Fruit fly (Drosophila melanogaster) whole organism, embryonic: ENCODE results near the gene Sec63.

Experiments used
- Ada2b ChIP-seq: fragments of 200-800 bp; sonication (Bioruptor generic); IDR thresholded peaks from 2 replicates; pipeline ENCODE4 v1.3.6; 2022; ENCODE audit warnings: missing biosample characterization, missing genetic modification characterization
- Antp ChIP-seq: fragments of 200-800 bp; sonication (Bioruptor generic); optimal IDR thresholded peaks from 3 replicates; lab custom pipeline; 2016; ENCODE audit warnings: missing biosample characterization, missing genetic modification characterization
- CG1024 ChIP-seq: fragments of 200-800 bp; sonication (Bioruptor generic); IDR thresholded peaks from 2 replicates; pipeline ENCODE4 v1.3.6; 2022; ENCODE audit warnings: missing biosample characterization, missing genetic modification characterization
- CG10274 ChIP-seq: fragments of 200-800 bp; sonication (Bioruptor generic); optimal IDR thresholded peaks from 3 replicates; lab custom pipeline; 2017; ENCODE audit warnings: missing biosample characterization, mild to moderate bottlenecking, missing genetic modification characterization
- CG10979 ChIP-seq: fragments of 200-800 bp; sonication (Bioruptor generic); optimal IDR thresholded peaks from 2 replicates; lab custom pipeline; 2018; ENCODE audit warnings: missing biosample characterization, mild to moderate bottlenecking, missing genetic modification characterization, moderate library complexity
- CG13624 ChIP-seq: fragments of 200-800 bp; sonication (Bioruptor generic); optimal IDR thresholded peaks from 2 replicates; lab custom pipeline; 2016; ENCODE audit warnings: missing biosample characterization, missing genetic modification characterization
- CG14860 ChIP-seq: fragments of 200-800 bp; sonication (Bioruptor generic); IDR thresholded peaks from 3 replicates; pipeline ENCODE4 v1.3.6; 2022; ENCODE audit warnings: missing biosample characterization, missing genetic modification characterization; ENCODE audit not compliant: partially characterized antibody
- CG1529 ChIP-seq: fragments of 200-800 bp; sonication (Bioruptor generic); optimal IDR thresholded peaks from 3 replicates; lab custom pipeline; 2018; ENCODE audit warnings: missing biosample characterization, missing genetic modification characterization
- CG15514 ChIP-seq: fragments of 200-800 bp; sonication (Bioruptor generic); optimal IDR thresholded peaks from 3 replicates; lab custom pipeline; 2017; ENCODE audit warnings: missing biosample characterization, missing genetic modification characterization, mild to moderate bottlenecking, moderate library complexity, missing genetic modification reagents
- CG1602 ChIP-seq: fragments of 200-800 bp; sonication (Bioruptor generic); optimal IDR thresholded peaks from 3 replicates; lab custom pipeline; 2016; ENCODE audit warnings: missing biosample characterization, missing genetic modification characterization
- CG1603 ChIP-seq: fragments of 200-800 bp; sonication (Bioruptor generic); optimal IDR thresholded peaks from 2 replicates; lab custom pipeline; 2019; ENCODE audit warnings: missing biosample characterization, mild to moderate bottlenecking, missing genetic modification characterization, moderate library complexity
- CG16813 ChIP-seq: fragments of 200-800 bp; sonication (Bioruptor generic); IDR thresholded peaks from 3 replicates; pipeline ENCODE4 v1.3.6; 2022; ENCODE audit warnings: missing biosample characterization, missing genetic modification characterization; ENCODE audit not compliant: partially characterized antibody
- CG16815 ChIP-seq: fragments of 200-800 bp; sonication (Bioruptor generic); optimal IDR thresholded peaks from 3 replicates; lab custom pipeline; 2017; ENCODE audit warnings: missing biosample characterization, mild to moderate bottlenecking, missing genetic modification characterization
- CG4730 ChIP-seq: fragments of 200-800 bp; sonication (Bioruptor generic); IDR thresholded peaks from 2 replicates; pipeline ENCODE4 v1.3.6; 2022; ENCODE audit warnings: missing biosample characterization, missing genetic modification characterization
- CG6683 ChIP-seq: fragments of 200-800 bp; sonication (Bioruptor generic); optimal IDR thresholded peaks from 2 replicates; lab custom pipeline; 2017; ENCODE audit warnings: missing biosample characterization, mild to moderate bottlenecking, missing genetic modification characterization, missing genetic modification reagents
- CG7357 ChIP-seq: fragments of 200-800 bp; sonication (Bioruptor generic); IDR thresholded peaks from 3 replicates; pipeline ENCODE4 v1.3.6; 2022; ENCODE audit warnings: missing biosample characterization, missing genetic modification characterization
- CG7556 ChIP-seq: fragments of 200-800 bp; sonication (Bioruptor generic); optimal IDR thresholded peaks from 2 replicates; lab custom pipeline; 2017; ENCODE audit warnings: missing biosample characterization, mild to moderate bottlenecking, missing genetic modification characterization
- CG8281 ChIP-seq: fragments of 200-800 bp; sonication (Bioruptor generic); optimal IDR thresholded peaks from 2 replicates; lab custom pipeline; 2018; ENCODE audit warnings: missing biosample characterization, mild to moderate bottlenecking, missing genetic modification characterization, moderate library complexity
- CG9215 ChIP-seq: fragments of 200-800 bp; sonication (Bioruptor generic); IDR thresholded peaks from 2 replicates; pipeline ENCODE4 v1.3.6; 2022; ENCODE audit warnings: missing biosample characterization, missing genetic modification characterization
- D19A ChIP-seq: fragments of 200-800 bp; optimal IDR thresholded peaks from 3 replicates; lab custom pipeline; 2019; ENCODE audit warnings: missing biosample characterization, mild to moderate bottlenecking, missing genetic modification characterization, moderate library complexity
- Dbx ChIP-seq: fragments of 200-800 bp; sonication (Bioruptor generic); IDR thresholded peaks from 3 replicates; pipeline ENCODE4 v1.3.6; 2022; ENCODE audit warnings: missing biosample characterization, missing genetic modification characterization
- Dek ChIP-seq: fragments of 200-800 bp; sonication (Bioruptor generic); optimal IDR thresholded peaks from 3 replicates; lab custom pipeline; 2019; ENCODE audit warnings: missing biosample characterization, mild to moderate bottlenecking, missing genetic modification characterization, moderate library complexity
- Dll ChIP-seq: fragments of 200-800 bp; sonication (Bioruptor generic); IDR thresholded peaks from 4 replicates; pipeline ENCODE4 v1.3.6; 2022; ENCODE audit warnings: missing biosample characterization, missing genetic modification characterization; ENCODE audit not compliant: partially characterized antibody
- Drgx ChIP-seq: fragments of 200-800 bp; sonication (Bioruptor generic); IDR thresholded peaks from 2 replicates; pipeline ENCODE4 v1.3.6; 2022; ENCODE audit warnings: missing biosample characterization, missing genetic modification characterization
- Elba2 ChIP-seq: fragments of 200-800 bp; sonication (Bioruptor generic); optimal IDR thresholded peaks from 3 replicates; lab custom pipeline; 2016; ENCODE audit warnings: missing biosample characterization, missing genetic modification characterization
- GATAe ChIP-seq: fragments of 200-800 bp; sonication (Bioruptor generic); conservative IDR thresholded peaks from 2 replicates; pipeline ENCODE4 v1.3.6; 2022; ENCODE audit warnings: missing biosample characterization, missing genetic modification characterization
- HLH4C ChIP-seq: fragments of 200-800 bp; sonication (Bioruptor generic); IDR thresholded peaks from 3 replicates; pipeline ENCODE4 v1.3.6; 2022; ENCODE audit warnings: missing biosample characterization, missing genetic modification characterization; ENCODE audit not compliant: partially characterized antibody
- MESR4 ChIP-seq: fragments of 200-800 bp; sonication (Bioruptor generic); optimal IDR thresholded peaks from 2 replicates; lab custom pipeline; 2018; ENCODE audit warnings: missing biosample characterization, mild to moderate bottlenecking, missing genetic modification characterization, moderate library complexity
- Poxn ChIP-seq: fragments of 200-800 bp; sonication (Bioruptor generic); IDR thresholded peaks from 2 replicates; pipeline ENCODE4 v1.3.6; 2022; ENCODE audit warnings: missing biosample characterization, missing genetic modification characterization
- Sry-β ChIP-seq: fragments of 200-800 bp; sonication (Bioruptor generic); optimal IDR thresholded peaks from 2 replicates; lab custom pipeline; 2018; ENCODE audit warnings: missing biosample characterization, mild to moderate bottlenecking, missing genetic modification characterization, moderate library complexity
- Taf1 ChIP-seq: fragments of 200-800 bp; sonication (Bioruptor generic); IDR thresholded peaks from 2 replicates; pipeline ENCODE4 v1.3.6; 2022; ENCODE audit warnings: missing biosample characterization, missing genetic modification characterization
- amos ChIP-seq: fragments of 200-800 bp; sonication (Bioruptor generic); IDR thresholded peaks from 2 replicates; pipeline ENCODE4 v1.3.6; 2022; ENCODE audit warnings: missing biosample characterization, missing genetic modification characterization; ENCODE audit not compliant: partially characterized antibody
- ap ChIP-seq: fragments of 200-800 bp; sonication (Bioruptor generic); IDR thresholded peaks from 2 replicates; pipeline ENCODE4 v1.3.6; 2022; ENCODE audit warnings: missing biosample characterization, missing genetic modification characterization
- bigmax ChIP-seq: fragments of 200-800 bp; sonication (Bioruptor generic); optimal IDR thresholded peaks from 2 replicates; lab custom pipeline; 2018; ENCODE audit warnings: missing biosample characterization, mild to moderate bottlenecking, missing genetic modification characterization
- br ChIP-seq: fragments of >200 bp; optimal IDR thresholded peaks from 2 replicates; lab custom pipeline; 2017
- bsh ChIP-seq, 2 experiments: fragments of 200-800 bp; sonication (Bioruptor generic); optimal IDR thresholded peaks; 2 replicates each; lab custom pipeline; 2017 to 2018; ENCODE audit warnings: mild to moderate bottlenecking in 2 of 2, missing biosample characterization in 2 of 2, missing genetic modification characterization in 2 of 2, moderate library complexity in 1 of 2
- chif ChIP-seq, 2 experiments: fragments of 200-800 bp; sonication (Bioruptor generic); optimal IDR thresholded peaks; 3 replicates each; lab custom pipeline; 2016; ENCODE audit warnings: missing biosample characterization in 2 of 2, missing genetic modification characterization in 2 of 2
- ems ChIP-seq: fragments of 200-800 bp; sonication (Bioruptor generic); optimal IDR thresholded peaks from 3 replicates; lab custom pipeline; 2016; ENCODE audit warnings: missing biosample characterization, missing genetic modification characterization
- jumu ChIP-seq: fragments of 200-800 bp; sonication (Bioruptor generic); optimal IDR thresholded peaks from 3 replicates; lab custom pipeline; 2016; ENCODE audit warnings: missing biosample characterization, missing genetic modification characterization
- lab ChIP-seq: fragments of 200-800 bp; sonication (Bioruptor generic); optimal IDR thresholded peaks from 3 replicates; lab custom pipeline; 2017; ENCODE audit warnings: missing biosample characterization, missing genetic modification characterization, mild to moderate bottlenecking, moderate library complexity, missing genetic modification reagents
- mirr ChIP-seq: fragments of 200-800 bp; sonication (Bioruptor generic); optimal IDR thresholded peaks from 3 replicates; lab custom pipeline; 2018; ENCODE audit warnings: missing biosample characterization, mild to moderate bottlenecking, missing genetic modification characterization
- nom ChIP-seq: fragments of 200-800 bp; sonication (Bioruptor generic); optimal IDR thresholded peaks from 2 replicates; lab custom pipeline; 2017; ENCODE audit warnings: missing biosample characterization, missing genetic modification characterization, mild to moderate bottlenecking, moderate library complexity, missing genetic modification reagents
- pan ChIP-seq, 4 experiments: fragments of >200 bp in 3 of 4; fragments of 200-800 bp in 1 of 4; sonication (Bioruptor generic) in 1 of 4; optimal IDR thresholded peaks in 3 of 4; IDR thresholded peaks in 1 of 4; 2 replicates each; pipeline versions ENCODE4 v1.3.6 to Lab custom; 2017 to 2022; ENCODE audit warnings: missing biosample characterization in 2 of 4, missing genetic modification characterization in 2 of 4, mixed read lengths in 1 of 4
- ranshi ChIP-seq: fragments of 200-800 bp; sonication (Bioruptor generic); IDR thresholded peaks from 2 replicates; pipeline ENCODE4 v1.3.6; 2022; ENCODE audit warnings: missing biosample characterization, missing genetic modification characterization
- tap ChIP-seq: fragments of 200-800 bp; optimal IDR thresholded peaks from 3 replicates; lab custom pipeline; 2019; ENCODE audit warnings: missing biosample characterization, mild to moderate bottlenecking, missing genetic modification characterization, moderate library complexity
- unc-4 ChIP-seq: fragments of 200-800 bp; sonication (Bioruptor generic); IDR thresholded peaks from 2 replicates; pipeline ENCODE4 v1.3.6; 2022; ENCODE audit warnings: missing biosample characterization, missing genetic modification characterization; ENCODE audit not compliant: partially characterized antibody
- zen2 ChIP-seq: fragments of 200-800 bp; sonication (Bioruptor generic); IDR thresholded peaks from 3 replicates; pipeline ENCODE4 v1.3.6; 2022; ENCODE audit warnings: missing biosample characterization, missing genetic modification characterization; ENCODE audit not compliant: partially characterized antibody

Gene Sec63

dm6 chr3L:7328567-7329253, 31.7 kb upstream of the Sec63 start, which contains the start of the genes mrva, CG42307 and mus312 (continued):
- TF ChIP-seq bsh (GFP tag; optimal IDR thresholded peaks at IDR 0.05; lab: Kevin White, UChicago) (peak in 1 of 2 experiments; percentile 92), Poxn (GFP tag; lab: Robert Waterston, UW) (peak; percentile 27; the same call in 1 of the 2 replicates), br (lab: Kevin White, UChicago) (no peak), Elba2 (peak; percentile 70), Taf1 (GFP tag; lab: Robert Waterston, UW) (peak; percentile 55), CG10274 (GFP tag; lab: Kevin White, UChicago) (no peak), CG7357 (GFP tag; lab: Robert Waterston, UW) (peak; percentile 79), CG1603 (tag; lab: Kevin White, UChicago) (no peak), lab (GFP tag; lab: Kevin White, UChicago) (peak; percentile 90), CG15514 (peak; percentile 80), ems (GFP tag; lab: Kevin White, UChicago) (peak; percentile 33), CG13624 (peak; percentile 89), Ada2b (peak; percentile 82), mirr (GFP tag; lab: Kevin White, UChicago) (peak; percentile 65), HLH4C (peak; percentile 32; the same call in 1 of the 3 replicates), Dll (peak; percentile 60; the same call in 3 of the 4 replicates), MESR4 (GFP tag; lab: Kevin White, UChicago) (peak; percentile 96), zen2 (no peak), CG16815 (GFP tag; lab: Kevin White, UChicago) (peak; percentile 68), CG1602 (peak; percentile 81), Antp (GFP tag; lab: Kevin White, UChicago) (peak; percentile 39), ap (GFP tag; lab: Robert Waterston, UW) (peak; percentile 53; the same call in 1 of the 2 replicates), CG7556 (GFP tag; lab: Kevin White, UChicago) (peak; percentile 89), CG16813 (no peak), chif (GFP tag; optimal IDR thresholded peaks at IDR 0.05; lab: Kevin White, UChicago) (peak in 1 of 2 experiments; percentile 49), CG14860 (no peak), ranshi (GFP tag; lab: Robert Waterston, UW) (peak; percentile 77; the same call in 1 of the 2 replicates), CG1529 (GFP tag; lab: Kevin White, UChicago) (no peak), CG10979 (tag; lab: Kevin White, UChicago) (peak; percentile 90), CG1024 (GFP tag; lab: Robert Waterston, UW) (no peak), Sry-β (peak; percentile 43), CG8281 (tag; lab: Kevin White, UChicago) (no peak), nom (GFP tag; lab: Kevin White, UChicago) (peak; percentile 78), CG4730 (GFP tag; lab: Robert Waterston, UW) (peak; percentile 78), amos (GFP tag; lab: Robert Waterston, UW) (peak; percentile 50; the same call in 1 of the 2 replicates), tap (tag; lab: Kevin White, UChicago) (no peak), CG6683 (GFP tag; lab: Kevin White, UChicago) (peak; percentile 78), D19A (tag; lab: Kevin White, UChicago) (peak; percentile 88), jumu (GFP tag; lab: Kevin White, UChicago) (peak; percentile 1), Dek (tag; lab: Kevin White, UChicago) (peak; percentile 91), Dbx (GFP tag; lab: Robert Waterston, UW) (peak; percentile 83), GATAe (GFP tag; lab: Robert Waterston, UW) (no peak), Drgx (GFP tag; lab: Robert Waterston, UW) (peak; percentile 78), CG9215 (GFP tag; lab: Robert Waterston, UW) (peak; percentile 74), unc-4 (GFP tag; lab: Robert Waterston, UW) (peak; percentile 46), bigmax (no peak), pan (optimal IDR thresholded peaks at IDR 0.05; lab: Kevin White, UChicago) (no peak), pan (GFP tag; optimal IDR thresholded peaks at IDR 0.05 in 1 of 2, IDR thresholded peaks at IDR 0.05 in 1 of 2) (peak in 1 of 2 experiments; percentile 87)
